Worm (Caenorhabditis elegans): ENCODE measurements around the gene T04A6.1.

ce11 chrIII:7661162-7661561 is 44.8 kb downstream of the T04A6.1 start:
- TF ChIP-seq him-1 (tag; optimal IDR thresholded peaks at IDR 0.05) (no peak), dao-5 (tag; optimal IDR thresholded peaks at IDR 0.05) (no peak)
